Worm (Caenorhabditis elegans): ENCODE results near the gene T26C11.4.
A peak's percentile ranks its signal among the peaks of the same experiment; 100 is the strongest.

The T26C11.4 gene

ce11 chrX:1847685-1848084 is 2.3 kb upstream of the T26C11.4 start:
- TF ChIP-seq ztf-11 (tag; optimal IDR thresholded peaks at IDR 0.05) (no peak), ceh-43 (GFP tag; optimal IDR thresholded peaks at IDR 0.05) (no peak), lin-32 (GFP tag; optimal IDR thresholded peaks at IDR 0.05) (no peak), nhr-2 (tag; optimal IDR thresholded peaks at IDR 0.05) (no peak), drap-1 (GFP tag; optimal IDR thresholded peaks at IDR 0.05) (no peak), hlh-1 (tag; optimal IDR thresholded peaks at IDR 0.05) (no peak), ham-2 (GFP tag; optimal IDR thresholded peaks at IDR 0.05) (no peak), snpc-4 (tag; optimal IDR thresholded peaks at IDR 0.05) (no peak), blmp-1 (tag; optimal IDR thresholded peaks at IDR 0.05) (no peak), tbx-8 (GFP tag; optimal IDR thresholded peaks at IDR 0.05) (no peak), sptf-1 (tag; optimal IDR thresholded peaks at IDR 0.05) (no peak), lsy-2 (tag; optimal IDR thresholded peaks at IDR 0.05) (no peak), mep-1 (tag; optimal IDR thresholded peaks at IDR 0.05) (no peak), elt-1 (tag; optimal IDR thresholded peaks at IDR 0.05; ENCODE audit: borderline replicate concordance, insufficient read depth) (no peak), pha-4 (tag; optimal IDR thresholded peaks at IDR 0.05) (no peak), M03D4.4 (tag; optimal IDR thresholded peaks at IDR 0.05) (no peak)

- TF ChIP-seq drap-1 (GFP tag; optimal IDR thresholded peaks at IDR 0.05) = peak; percentile 77
- no peak for TF ChIP-seq nhr-12 (tag; optimal IDR thresholded peaks at IDR 0.05)
- no peak for TF ChIP-seq zip-8 (tag; optimal IDR thresholded peaks at IDR 0.05)
- no peak for TF ChIP-seq nhr-237 (tag; optimal IDR thresholded peaks at IDR 0.05)
- TF ChIP-seq flh-1 (GFP tag; optimal IDR thresholded peaks at IDR 0.05) = peak; percentile 2
- no peak for TF ChIP-seq mab-5 (tag; optimal IDR thresholded peaks at IDR 0.05)
- TF ChIP-seq nhr-28 (tag; optimal IDR thresholded peaks at IDR 0.05) = no peak
- peak; percentile 46 for TF ChIP-seq sem-2 (GFP tag; optimal IDR thresholded peaks at IDR 0.05)
- TF ChIP-seq unc-62 (GFP tag; optimal IDR thresholded peaks at IDR 0.05) = no peak
- peak; percentile 77 for TF ChIP-seq M03D4.4 (tag; optimal IDR thresholded peaks at IDR 0.05)
- TF ChIP-seq blmp-1 (tag; optimal IDR thresholded peaks at IDR 0.05) = no peak
- peak; percentile 6 for TF ChIP-seq hlh-1 (tag; optimal IDR thresholded peaks at IDR 0.05)
- TF ChIP-seq snpc-4 (tag; optimal IDR thresholded peaks at IDR 0.05) = no peak
- TF ChIP-seq cnd-1 (tag; optimal IDR thresholded peaks at IDR 0.05) = peak; percentile 73
- TF ChIP-seq nhr-2 (tag; optimal IDR thresholded peaks at IDR 0.05) = no peak
- peak; percentile 66 for TF ChIP-seq lin-32 (GFP tag; optimal IDR thresholded peaks at IDR 0.05)
- no peak for TF ChIP-seq lsy-2 (tag; optimal IDR thresholded peaks at IDR 0.05)
- TF ChIP-seq unc-120 (tag; optimal IDR thresholded peaks at IDR 0.05; ENCODE audit: poor library complexity, severe bottlenecking) = peak; percentile 33
- TF ChIP-seq tbx-8 (GFP tag; optimal IDR thresholded peaks at IDR 0.05) = peak; percentile 8
- TF ChIP-seq mep-1 (tag; optimal IDR thresholded peaks at IDR 0.05) = no peak
- peak; percentile 86 for TF ChIP-seq sptf-1 (tag; optimal IDR thresholded peaks at IDR 0.05)
- TF ChIP-seq ceh-83 (GFP tag; optimal IDR thresholded peaks at IDR 0.05) = peak; percentile 75
- no peak for TF ChIP-seq lin-13 (tag; optimal IDR thresholded peaks at IDR 0.05)
- peak; percentile 62 for TF ChIP-seq ham-2 (GFP tag; optimal IDR thresholded peaks at IDR 0.05)
- no peak for TF ChIP-seq nhr-76 (tag; optimal IDR thresholded peaks at IDR 0.05)
- TF ChIP-seq ztf-11 (tag; optimal IDR thresholded peaks at IDR 0.05) = no peak
- TF ChIP-seq ceh-39 (tag; optimal IDR thresholded peaks at IDR 0.05) = no peak
- TF ChIP-seq pha-4 (tag; optimal IDR thresholded peaks at IDR 0.05) = no peak
- TF ChIP-seq bed-3 (GFP tag; optimal IDR thresholded peaks at IDR 0.05) = peak; percentile 64
- TF ChIP-seq elt-3 (tag; optimal IDR thresholded peaks at IDR 0.05) = no peak
- TF ChIP-seq mls-2 (tag; optimal IDR thresholded peaks at IDR 0.05) = peak; percentile 59
- no peak for TF ChIP-seq unc-39 (tag; optimal IDR thresholded peaks at IDR 0.05)
- no peak for TF ChIP-seq elt-1 (tag; optimal IDR thresholded peaks at IDR 0.05; ENCODE audit: borderline replicate concordance, insufficient read depth)
- no peak for TF ChIP-seq ces-1 (GFP tag; optimal IDR thresholded peaks at IDR 0.05)
- peak; percentile 65 for TF ChIP-seq ceh-43 (GFP tag; optimal IDR thresholded peaks at IDR 0.05)
Measured at ce11 chrX:1837703-1838102, 7.6 kb downstream of the T26C11.4 start.

- no peak for TF ChIP-seq nhr-28 (tag; optimal IDR thresholded peaks at IDR 0.05)
- TF ChIP-seq elt-3 (tag; optimal IDR thresholded peaks at IDR 0.05) = no peak
- no peak for TF ChIP-seq flh-1 (GFP tag; optimal IDR thresholded peaks at IDR 0.05)
Measured at ce11 chrX:1830475-1830874, 14.9 kb downstream of the T26C11.4 start.

DNA sequence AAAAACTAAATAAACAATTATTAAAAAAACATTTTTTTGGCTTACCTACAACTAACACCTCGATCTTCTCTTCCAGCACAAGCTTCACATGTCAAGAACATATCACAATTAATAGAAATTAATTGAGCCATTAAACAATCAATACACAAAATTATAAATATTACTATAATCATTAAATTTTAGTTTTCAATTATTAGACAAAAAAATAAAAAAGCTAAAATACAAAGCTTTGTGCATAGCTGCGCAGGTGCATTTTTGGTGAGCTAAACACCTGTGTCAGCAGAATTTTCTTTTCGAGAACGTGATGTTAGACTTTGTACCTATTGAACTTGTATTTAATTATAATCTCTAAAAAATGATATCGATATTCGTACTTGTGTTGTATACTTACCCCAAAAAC is 15.4 kb downstream of the T26C11.4 start, which contains the start of gene C14E2.6:
TSS of gene C14E2.6 (minus strand) at position 101 of the 400 bp plus-strand sequence.
- TF ChIP-seq elt-1 (tag; optimal IDR thresholded peaks at IDR 0.05; ENCODE audit: borderline replicate concordance, insufficient read depth) (no peak), sem-2 (GFP tag; optimal IDR thresholded peaks at IDR 0.05) (no peak), flh-1 (GFP tag; optimal IDR thresholded peaks at IDR 0.05) (no peak), pha-4 (tag; optimal IDR thresholded peaks at IDR 0.05) (no peak), bed-3 (GFP tag; optimal IDR thresholded peaks at IDR 0.05) (no peak)
